Worm (Caenorhabditis elegans) whole organism, L1 larva: ENCODE data around the gene K11D9.3.
A peak's percentile ranks its signal among the peaks of the same experiment; 100 is the strongest.

Source experiments
- C04F5.9 ChIP-seq: sonication (generic microtip); optimal IDR thresholded peaks from 2 replicates; lab custom pipeline; 2016; ENCODE audit warnings: missing genetic modification characterization, missing compliant biosample characterization
- C16A3.4 ChIP-seq: fragments of 150-350 bp; optimal IDR thresholded peaks from 2 replicates; lab custom pipeline; 2014; ENCODE audit warnings: missing biosample characterization, missing genetic modification characterization
- C34B4.2 ChIP-seq: sonication (generic microtip); optimal IDR thresholded peaks from 2 replicates; lab custom pipeline; 2017; ENCODE audit warnings: mild to moderate bottlenecking, missing genetic modification characterization, missing compliant biosample characterization
- aha-1 ChIP-seq: fragments of 150-350 bp; optimal IDR thresholded peaks from 2 replicates; lab custom pipeline; 2014; ENCODE audit warnings: missing biosample characterization, missing genetic modification characterization
- ama-1 ChIP-seq: fragments of 150-350 bp; optimal IDR thresholded peaks from 2 replicates; lab custom pipeline; 2014
- blmp-1 ChIP-seq: fragments of 150-350 bp; optimal IDR thresholded peaks from 2 replicates; lab custom pipeline; 2014; ENCODE audit warnings: missing biosample characterization, missing genetic modification characterization
- ceh-8 ChIP-seq: fragments of 200-800 bp; sonication (Bioruptor generic); optimal IDR thresholded peaks from 2 replicates; lab custom pipeline; 2018; ENCODE audit warnings: mild to moderate bottlenecking, missing genetic modification characterization, moderate library complexity, missing compliant biosample characterization
- dpl-1 ChIP-seq, 3 experiments: fragments of 150-350 bp in 2 of 3; sonication (generic microtip) in 1 of 3; optimal IDR thresholded peaks; 2 replicates each; lab custom pipeline; 2014 to 2017; ENCODE audit warnings: missing biosample characterization in 3 of 3, missing genetic modification characterization in 3 of 3, missing genetic modification reagents in 3 of 3
- efl-1 ChIP-seq, 4 experiments: fragments of 150-350 bp; optimal IDR thresholded peaks in 3 of 4; peaks in 1 of 4; 1 replicate in 1 of 4; 2 replicates in 3 of 4; lab custom pipeline; 2014; ENCODE audit warnings: missing biosample characterization in 2 of 4, missing genetic modification characterization in 2 of 4, missing genetic modification reagents in 2 of 4
- egl-27 ChIP-seq, 2 experiments: fragments of 150-350 bp in 1 of 2; sonication (generic microtip); optimal IDR thresholded peaks; 3 replicates each; lab custom pipeline; 2017 to 2018; ENCODE audit warnings: missing biosample characterization in 2 of 2, missing genetic modification characterization in 2 of 2, missing genetic modification reagents in 2 of 2
- elt-2 ChIP-seq: sonication (generic microtip); optimal IDR thresholded peaks from 2 replicates; lab custom pipeline; 2016; ENCODE audit warnings: missing genetic modification characterization, mild to moderate bottlenecking, inconsistent platforms, missing compliant biosample characterization, missing genetic modification reagents
- ets-5 ChIP-seq: fragments of 200-800 bp; sonication (Bioruptor generic); IDR thresholded peaks from 2 replicates; pipeline ENCODE4 v1.3.6; 2022; ENCODE audit warnings: missing genetic modification characterization, missing compliant biosample characterization
- fos-1 ChIP-seq: fragments of 150-350 bp; optimal IDR thresholded peaks from 2 replicates; lab custom pipeline; 2014; ENCODE audit warnings: missing biosample characterization, missing genetic modification characterization
- hlh-17 ChIP-seq: fragments of 200-800 bp; sonication (Bioruptor generic); optimal IDR thresholded peaks from 2 replicates; lab custom pipeline; 2018; ENCODE audit warnings: missing genetic modification characterization, mild to moderate bottlenecking, missing compliant biosample characterization, moderate library complexity, borderline replicate concordance
- hpl-2 ChIP-seq: fragments of 150-350 bp; optimal IDR thresholded peaks from 2 replicates; lab custom pipeline; 2014; ENCODE audit warnings: missing biosample characterization, missing genetic modification reagents, missing genetic modification characterization
- irx-1 ChIP-seq: sonication (generic microtip); optimal IDR thresholded peaks from 2 replicates; lab custom pipeline; 2016; ENCODE audit warnings: missing genetic modification characterization, missing compliant biosample characterization
- isw-1 ChIP-seq: fragments of 200-800 bp; sonication (Bioruptor generic); IDR thresholded peaks from 2 replicates; pipeline ENCODE4 v1.3.6; 2022; ENCODE audit warnings: missing genetic modification characterization, missing compliant biosample characterization
- lin-14 ChIP-seq: fragments of 200-800 bp; sonication (Bioruptor generic); optimal IDR thresholded peaks from 2 replicates; lab custom pipeline; 2018; ENCODE audit warnings: mild to moderate bottlenecking, missing genetic modification characterization, moderate library complexity, missing compliant biosample characterization
- lsy-2 ChIP-seq, 2 experiments: fragments of 150-350 bp; optimal IDR thresholded peaks; 2 replicates each; lab custom pipeline; 2014; ENCODE audit warnings: missing biosample characterization in 2 of 2, missing genetic modification characterization in 2 of 2
- mab-9 ChIP-seq: fragments of 200-800 bp; sonication (Bioruptor generic); IDR thresholded peaks from 2 replicates; pipeline ENCODE4 v1.3.6; 2022; ENCODE audit warnings: missing genetic modification reagents, missing genetic modification characterization, missing compliant biosample characterization
- mdl-1 ChIP-seq, 2 experiments: fragments of 150-350 bp; optimal IDR thresholded peaks; 2 replicates each; lab custom pipeline; 2014 to 2017; ENCODE audit warnings: missing biosample characterization in 2 of 2, missing genetic modification characterization in 2 of 2, inconsistent platforms in 1 of 2
- mef-2 ChIP-seq: fragments of 150-350 bp; optimal IDR thresholded peaks from 2 replicates; lab custom pipeline; 2014; ENCODE audit warnings: missing biosample characterization, missing genetic modification characterization
- nhr-19 ChIP-seq: fragments of 200-800 bp; sonication (Bioruptor generic); conservative IDR thresholded peaks from 2 replicates; pipeline ENCODE4 v1.3.6; 2022; ENCODE audit warnings: missing genetic modification characterization, missing compliant biosample characterization
- nhr-20 ChIP-seq: sonication (generic microtip); optimal IDR thresholded peaks from 2 replicates; lab custom pipeline; 2016; ENCODE audit warnings: mild to moderate bottlenecking, missing genetic modification characterization, missing compliant biosample characterization
- nhr-237 ChIP-seq: fragments of 150-350 bp; optimal IDR thresholded peaks from 2 replicates; lab custom pipeline; 2014; ENCODE audit warnings: missing biosample characterization, missing genetic modification characterization
- nhr-47 ChIP-seq: sonication (generic microtip); optimal IDR thresholded peaks from 2 replicates; lab custom pipeline; 2016; ENCODE audit warnings: mild to moderate bottlenecking, missing genetic modification characterization, moderate library complexity, missing compliant biosample characterization
- nhr-76 ChIP-seq: sonication (generic microtip); optimal IDR thresholded peaks from 2 replicates; lab custom pipeline; 2017; ENCODE audit warnings: missing biosample characterization, missing genetic modification characterization
- nhr-85 ChIP-seq: sonication (generic microtip); peaks from one replicate; lab custom pipeline; 2016; ENCODE audit warnings: missing genetic modification characterization, inconsistent platforms, missing compliant biosample characterization
- pax-3 ChIP-seq: fragments of 200-800 bp; sonication (Bioruptor generic); optimal IDR thresholded peaks from 2 replicates; lab custom pipeline; 2018; ENCODE audit warnings: mild to moderate bottlenecking, missing genetic modification characterization, moderate library complexity, missing compliant biosample characterization
- pqm-1 ChIP-seq: sonication (generic microtip); optimal IDR thresholded peaks from 3 replicates; lab custom pipeline; 2017; ENCODE audit warnings: missing biosample characterization, missing genetic modification characterization
- skn-1 ChIP-seq: fragments of 150-350 bp; optimal IDR thresholded peaks from 2 replicates; lab custom pipeline; 2014; ENCODE audit warnings: missing biosample characterization, missing genetic modification characterization
- snpc-4 ChIP-seq: fragments of 150-350 bp; optimal IDR thresholded peaks from 2 replicates; lab custom pipeline; 2014; ENCODE audit warnings: missing biosample characterization, missing genetic modification characterization
- sox-4 ChIP-seq: sonication (generic microtip); optimal IDR thresholded peaks from 2 replicates; lab custom pipeline; 2016; ENCODE audit warnings: missing genetic modification characterization, missing compliant biosample characterization
- sup-37 ChIP-seq: fragments of 200-800 bp; sonication (Bioruptor generic); optimal IDR thresholded peaks from 2 replicates; lab custom pipeline; 2018; ENCODE audit warnings: mild to moderate bottlenecking, missing genetic modification characterization, missing compliant biosample characterization
- swsn-7 ChIP-seq: sonication (generic microtip); optimal IDR thresholded peaks from 2 replicates; lab custom pipeline; 2016; ENCODE audit warnings: missing genetic modification characterization, missing compliant biosample characterization
- tbx-2 ChIP-seq: sonication (generic microtip); optimal IDR thresholded peaks from 2 replicates; lab custom pipeline; 2016; ENCODE audit warnings: missing genetic modification characterization, missing compliant biosample characterization
- tlp-1 ChIP-seq: fragments of 150-350 bp; optimal IDR thresholded peaks from 2 replicates; lab custom pipeline; 2014; ENCODE audit warnings: missing biosample characterization, missing genetic modification characterization
- unc-62 ChIP-seq: fragments of 150-350 bp; optimal IDR thresholded peaks from 2 replicates; lab custom pipeline; 2014; ENCODE audit warnings: missing biosample characterization, missing genetic modification reagents, missing genetic modification characterization
- unc-98 ChIP-seq: fragments of 200-800 bp; sonication (Bioruptor generic); IDR thresholded peaks from 2 replicates; pipeline ENCODE4 v1.3.6; 2022; ENCODE audit warnings: missing genetic modification characterization, missing compliant biosample characterization
- ztf-4 ChIP-seq: fragments of 150-350 bp; optimal IDR thresholded peaks from 2 replicates; lab custom pipeline; 2014; ENCODE audit warnings: missing biosample characterization, missing genetic modification characterization

Gene K11D9.3

ce11 chrIII:10783052-10783451 lies 19.0 kb downstream of the K11D9.3 start:
- TF ChIP-seq unc-62 (GFP tag; lab: Kevin White, UChicago) (no peak), ama-1 (lab: Kevin White, UChicago) (no peak), swsn-7 (tag; lab: Kevin White, UChicago) (no peak), nhr-76 (tag; lab: Kevin White, UChicago) (no peak)

DNA sequence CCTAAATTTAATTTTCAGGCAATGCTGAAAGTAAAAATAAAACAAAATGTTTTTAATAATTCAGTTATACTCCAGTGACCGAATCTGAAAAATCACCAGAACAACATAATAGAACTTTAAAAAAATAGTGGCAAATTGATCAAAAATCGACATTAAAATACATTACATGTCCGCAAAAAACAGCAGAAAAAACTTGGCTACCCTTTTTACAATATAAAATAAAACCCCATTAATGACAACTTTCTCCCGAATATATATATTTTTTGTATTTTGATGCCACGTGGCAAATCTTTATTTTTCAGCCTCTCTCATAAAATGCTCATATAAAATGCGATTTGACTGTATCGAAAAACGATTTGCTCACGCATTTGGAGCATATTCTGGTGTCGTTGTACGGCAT lies 20.5 kb downstream of the K11D9.3 start, which contains the start of gene ptr-19:
ptr-19 (plus strand) TSS at position 301 of the 400 bp plus-strand sequence.
- TF ChIP-seq nhr-85 (tag; lab: Kevin White, UChicago) (peak; percentile 47), C16A3.4 (tag; lab: Kevin White, UChicago) (no peak), tlp-1 (no peak), blmp-1 (no peak), sup-37 (GFP tag; lab: Kevin White, UChicago) (no peak), efl-1 (optimal IDR thresholded peaks at IDR 0.05; lab: Kevin White, UChicago) (no peak), efl-1 (GFP tag; optimal IDR thresholded peaks at IDR 0.05 in 1 of 2; lab: Kevin White, UChicago) (peak in 1 of 2 experiments; percentile 69)

ce11 chrIII:10769693-10770092 lies 32.3 kb downstream of the K11D9.3 start:
- TF ChIP-seq C04F5.9 (tag; lab: Kevin White, UChicago), result no peak
- TF ChIP-seq isw-1, result no peak
- no peak for TF ChIP-seq efl-1 (optimal IDR thresholded peaks at IDR 0.05; lab: Kevin White, UChicago)
- TF ChIP-seq efl-1 (GFP tag; optimal IDR thresholded peaks at IDR 0.05 in 1 of 2; lab: Kevin White, UChicago), result peak in 1 of 2 experiments; percentile 73
- TF ChIP-seq hlh-17 (GFP tag; lab: Kevin White, UChicago), result no peak
- TF ChIP-seq lsy-2 (tag; optimal IDR thresholded peaks at IDR 0.05; lab: Kevin White, UChicago), result no peak
- no peak for TF ChIP-seq tlp-1
- no peak for TF ChIP-seq mef-2 (tag; lab: Kevin White, UChicago)

- peak; percentile 27 for TF ChIP-seq nhr-47
- TF ChIP-seq snpc-4 (tag; lab: Kevin White, UChicago), result no peak
- TF ChIP-seq sup-37 (GFP tag; lab: Kevin White, UChicago), result no peak
- peak; percentile 31 for TF ChIP-seq ama-1 (lab: Kevin White, UChicago)
- TF ChIP-seq hpl-2 (GFP tag; lab: Kevin White, UChicago), result no peak
- TF ChIP-seq elt-2 (tag; lab: Kevin White, UChicago), result no peak
- TF ChIP-seq nhr-19 (GFP tag; lab: Robert Waterston, UW), result no peak
- no peak for TF ChIP-seq lin-14 (GFP tag; lab: Kevin White, UChicago)
- TF ChIP-seq C34B4.2 (tag; lab: Kevin White, UChicago), result no peak
- no peak for TF ChIP-seq nhr-20
- TF ChIP-seq efl-1 (optimal IDR thresholded peaks at IDR 0.05; lab: Kevin White, UChicago), result no peak
- peak in 1 of 2 experiments; percentile 82 for TF ChIP-seq efl-1 (GFP tag; optimal IDR thresholded peaks at IDR 0.05 in 1 of 2; lab: Kevin White, UChicago)
- TF ChIP-seq ceh-8 (GFP tag; lab: Kevin White, UChicago), result no peak
- TF ChIP-seq irx-1 (tag; lab: Kevin White, UChicago), result no peak
- TF ChIP-seq C16A3.4 (tag; lab: Kevin White, UChicago), result no peak
- no peak for TF ChIP-seq tlp-1
- TF ChIP-seq mab-9 (GFP tag; lab: Robert Waterston, UW), result no peak
- no peak for TF ChIP-seq nhr-237 (tag; lab: Kevin White, UChicago)
- TF ChIP-seq dpl-1 (GFP tag; optimal IDR thresholded peaks at IDR 0.05; lab: Kevin White, UChicago), result no peak
These were observed 39.0 kb downstream of the K11D9.3 start, which contains the start of gene dpy-28 for ce11 chrIII:10763032-10763431. dpy-28 (plus strand) TSS chrIII:10763131.

DNA sequence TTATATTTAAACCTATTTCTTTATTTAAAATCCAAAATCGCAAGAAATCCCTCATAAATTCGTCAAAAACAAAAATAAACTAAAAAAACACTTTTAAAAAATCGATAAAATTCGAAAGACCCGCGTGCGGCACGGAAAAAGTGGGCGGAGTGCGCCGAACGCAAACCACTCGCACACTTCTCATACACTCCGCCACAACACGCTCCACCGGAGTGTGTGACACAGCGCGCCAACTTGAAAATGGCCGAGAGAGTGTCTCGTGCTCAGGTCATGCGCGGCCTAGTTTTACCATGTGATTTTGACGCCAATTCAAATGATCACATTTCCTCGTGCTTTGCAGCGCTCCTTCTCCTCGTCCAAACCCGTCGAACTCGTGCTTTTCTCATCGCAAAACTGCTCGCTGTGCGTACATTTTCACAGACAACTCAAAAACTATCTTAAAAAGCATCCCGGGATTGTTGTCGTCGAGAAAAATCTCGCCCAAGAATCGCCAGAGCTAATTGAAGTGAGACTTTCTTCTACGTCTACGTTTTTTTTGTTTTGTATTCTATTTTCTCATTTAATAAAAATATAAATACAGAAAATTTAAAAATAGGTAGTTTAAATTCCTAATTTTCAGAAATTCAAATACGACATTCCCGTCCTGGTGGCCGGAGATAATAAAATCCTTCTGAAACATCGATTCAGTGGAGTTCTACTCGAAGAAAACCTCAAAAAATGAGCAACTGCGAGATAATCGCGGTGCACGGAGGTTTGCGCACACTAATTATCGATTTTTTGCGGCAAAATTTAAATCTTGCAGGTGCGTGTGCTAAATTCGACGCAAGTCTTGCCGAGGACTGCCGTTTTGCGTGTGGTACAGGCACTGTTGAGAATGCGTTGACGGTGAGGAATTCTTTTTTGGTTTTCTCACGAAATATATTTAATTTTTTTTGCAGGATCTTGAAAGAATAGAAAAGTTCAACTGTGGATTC lies 42.7 kb downstream of the K11D9.3 start, which contains the start of gene tasp-1:
tasp-1 (plus strand) TSS at position 258 of the 974 bp plus-strand sequence.
- peak; percentile 99 for TF ChIP-seq skn-1 (tag; lab: Kevin White, UChicago)
- peak; percentile 77 for TF ChIP-seq ama-1 (lab: Kevin White, UChicago)
- peak; percentile 100 for TF ChIP-seq ztf-4 (tag; lab: Kevin White, UChicago)
- peak; percentile 93 for TF ChIP-seq pqm-1 (tag; lab: Kevin White, UChicago)
- TF ChIP-seq nhr-19 (GFP tag; lab: Robert Waterston, UW), result peak; percentile 100
- peak; percentile 89; the same call in 1 of the 2 replicates for TF ChIP-seq ets-5 (GFP tag; lab: Robert Waterston, UW)
- TF ChIP-seq pax-3 (tag; lab: Kevin White, UChicago), result peak; percentile 100
- peak; percentile 100 for TF ChIP-seq swsn-7 (tag; lab: Kevin White, UChicago)
- TF ChIP-seq tlp-1, result no peak
- TF ChIP-seq isw-1, result peak; percentile 100
- no peak for TF ChIP-seq hpl-2 (GFP tag; lab: Kevin White, UChicago)
- TF ChIP-seq sox-4 (tag; lab: Kevin White, UChicago), result peak; percentile 100
- peak; percentile 100 for TF ChIP-seq nhr-47
- peak; percentile 100 for TF ChIP-seq nhr-20
- TF ChIP-seq nhr-85 (tag; lab: Kevin White, UChicago), result peak; percentile 100
- peak; percentile 98 for TF ChIP-seq aha-1
- TF ChIP-seq tbx-2, result peak; percentile 100
- peak; percentile 96 to 100 for TF ChIP-seq mdl-1 (tag; optimal IDR thresholded peaks at IDR 0.05; lab: Kevin White, UChicago)
- TF ChIP-seq fos-1 (tag; lab: Kevin White, UChicago), result peak; percentile 99
- TF ChIP-seq egl-27 (tag; optimal IDR thresholded peaks at IDR 0.05; lab: Kevin White, UChicago), result peak; percentile 94 to 95
- TF ChIP-seq unc-98 (GFP tag; lab: Robert Waterston, UW), result peak; percentile 100
